Fruit fly (Drosophila melanogaster) whole organism, pupa: ENCODE measurements around the gene CG7542.

Experiments used
- CG10348 ChIP-seq: fragments of 200-800 bp; sonication (Bioruptor generic); IDR thresholded peaks from 2 replicates; pipeline ENCODE4 v1.3.6; 2022; ENCODE audit warnings: missing biosample characterization, missing genetic modification characterization
- CG13204 ChIP-seq: fragments of 200-800 bp; sonication (Bioruptor generic); optimal IDR thresholded peaks from 2 replicates; lab custom pipeline; 2018; ENCODE audit warnings: missing biosample characterization, mild to moderate bottlenecking, missing genetic modification characterization, moderate library complexity
- CG14655 ChIP-seq: fragments of 200-800 bp; sonication (Bioruptor generic); optimal IDR thresholded peaks from 3 replicates; lab custom pipeline; 2017; ENCODE audit warnings: mild to moderate bottlenecking, missing biosample characterization, missing genetic modification reagents, missing genetic modification characterization
- CG15710 ChIP-seq: fragments of 200-800 bp; sonication (Bioruptor generic); optimal IDR thresholded peaks from 2 replicates; lab custom pipeline; 2018; ENCODE audit warnings: missing biosample characterization, mild to moderate bottlenecking, missing genetic modification characterization, moderate library complexity
- CG17806 ChIP-seq: fragments of 200-800 bp; sonication (Bioruptor generic); optimal IDR thresholded peaks from 2 replicates; lab custom pipeline; 2018; ENCODE audit warnings: missing biosample characterization, mild to moderate bottlenecking, missing genetic modification characterization, moderate library complexity
- CG32121 ChIP-seq: fragments of 200-800 bp; sonication (Bioruptor generic); IDR thresholded peaks from 2 replicates; pipeline ENCODE4 v1.3.6; 2022; ENCODE audit warnings: missing biosample characterization, missing genetic modification characterization
- CG34367 ChIP-seq: fragments of 200-800 bp; sonication (Bioruptor generic); optimal IDR thresholded peaks from 2 replicates; lab custom pipeline; 2018; ENCODE audit warnings: missing biosample characterization, mild to moderate bottlenecking, missing genetic modification characterization
- CG4496 ChIP-seq: fragments of 200-800 bp; sonication (Bioruptor generic); IDR thresholded peaks from 3 replicates; pipeline ENCODE4 v1.3.6; 2022; ENCODE audit warnings: missing biosample characterization, missing genetic modification characterization
- CG8159 ChIP-seq: fragments of 200-800 bp; sonication (Bioruptor generic); optimal IDR thresholded peaks from 3 replicates; lab custom pipeline; 2018; ENCODE audit warnings: missing biosample characterization, mild to moderate bottlenecking, missing genetic modification characterization, moderate library complexity
- CG8301 ChIP-seq: fragments of 200-800 bp; sonication (Bioruptor generic); optimal IDR thresholded peaks from 2 replicates; lab custom pipeline; 2018; ENCODE audit warnings: missing biosample characterization, mild to moderate bottlenecking, missing genetic modification characterization
- CG9948 ChIP-seq: fragments of 200-800 bp; sonication (Bioruptor generic); optimal IDR thresholded peaks from 2 replicates; lab custom pipeline; 2018; ENCODE audit warnings: missing biosample characterization, mild to moderate bottlenecking, missing genetic modification characterization, moderate library complexity
- D1 ChIP-seq: fragments of 200-800 bp; sonication (Bioruptor generic); optimal IDR thresholded peaks from 2 replicates; lab custom pipeline; 2018; ENCODE audit warnings: missing biosample characterization, mild to moderate bottlenecking, missing genetic modification characterization, moderate library complexity
- EcR ChIP-seq: fragments of 200-800 bp; sonication (Bioruptor generic); optimal IDR thresholded peaks from 3 replicates; lab custom pipeline; 2019; ENCODE audit warnings: missing biosample characterization, missing genetic modification characterization, mild to moderate bottlenecking, moderate library complexity, missing genetic modification reagents
- Ets98B ChIP-seq: fragments of 200-800 bp; sonication (Bioruptor generic); IDR thresholded peaks from 2 replicates; pipeline ENCODE4 v1.3.6; 2022; ENCODE audit warnings: missing biosample characterization, missing genetic modification characterization
- Pif1A ChIP-seq: fragments of 200-800 bp; sonication (Bioruptor generic); optimal IDR thresholded peaks from 3 replicates; lab custom pipeline; 2016; ENCODE audit warnings: missing biosample characterization, missing genetic modification characterization
- Pif1B ChIP-seq: fragments of 200-800 bp; sonication (Bioruptor generic); optimal IDR thresholded peaks from 3 replicates; lab custom pipeline; 2016; ENCODE audit warnings: missing biosample characterization, missing genetic modification characterization
- Snoo ChIP-seq: fragments of 200-800 bp; sonication (Bioruptor generic); optimal IDR thresholded peaks from 3 replicates; lab custom pipeline; 2017; ENCODE audit warnings: missing biosample characterization, mild to moderate bottlenecking, missing genetic modification characterization, inconsistent platforms
- fd96Ca ChIP-seq: fragments of 200-800 bp; sonication (Bioruptor generic); IDR thresholded peaks from 3 replicates; pipeline ENCODE4 v1.3.6; 2022; ENCODE audit warnings: missing biosample characterization, missing genetic modification characterization
- rn ChIP-seq: fragments of 200-800 bp; sonication (Bioruptor generic); IDR thresholded peaks from 2 replicates; pipeline ENCODE4 v1.3.6; 2022; ENCODE audit warnings: missing biosample characterization, missing genetic modification characterization

CG7542 gene

dm6 chr3L:17506005-17506760 lies 43.4 kb upstream of the CG7542 start:
- TF ChIP-seq fd96Ca, result no peak
- peak; percentile 41 for TF ChIP-seq CG17806 (tag; lab: Kevin White, UChicago)
- TF ChIP-seq CG13204 (GFP tag; lab: Kevin White, UChicago), result no peak
- peak; percentile 57 for TF ChIP-seq CG8159 (tag; lab: Kevin White, UChicago)
- TF ChIP-seq Pif1A (GFP tag; lab: Kevin White, UChicago), result peak; percentile 37
- peak; percentile 21 for TF ChIP-seq CG15710 (tag; lab: Kevin White, UChicago)
- peak; percentile 38 for TF ChIP-seq D1 (tag; lab: Kevin White, UChicago)
- TF ChIP-seq CG32121 (GFP tag; lab: Robert Waterston, UW), result 0 out of 2 replicates have a peak, but pooled peaks have one; percentile 30
- peak; percentile 31 for TF ChIP-seq CG9948
- TF ChIP-seq CG10348, result no peak
- no peak for TF ChIP-seq Ets98B
- TF ChIP-seq Snoo (tag; lab: Kevin White, UChicago), result peak; percentile 42
- peak; percentile 36 for TF ChIP-seq CG8301 (tag; lab: Kevin White, UChicago)
- no peak for TF ChIP-seq EcR (GFP tag; lab: Kevin White, UChicago)
- peak; percentile 37; the same call in 1 of the 3 replicates for TF ChIP-seq CG4496
- TF ChIP-seq CG34367, result no peak
- TF ChIP-seq CG14655, result peak; percentile 69

dm6 chr3L:17506830-17507229 lies 42.8 kb upstream of the CG7542 start:
- TF ChIP-seq CG9948, result peak; percentile 14
- TF ChIP-seq CG8301 (tag; lab: Kevin White, UChicago), result peak; percentile 26
- peak; percentile 42 for TF ChIP-seq CG8159 (tag; lab: Kevin White, UChicago)
- no peak for TF ChIP-seq CG4496
- TF ChIP-seq CG32121 (GFP tag; lab: Robert Waterston, UW), result peak; percentile 22; the same call in 1 of the 2 replicates

DNA sequence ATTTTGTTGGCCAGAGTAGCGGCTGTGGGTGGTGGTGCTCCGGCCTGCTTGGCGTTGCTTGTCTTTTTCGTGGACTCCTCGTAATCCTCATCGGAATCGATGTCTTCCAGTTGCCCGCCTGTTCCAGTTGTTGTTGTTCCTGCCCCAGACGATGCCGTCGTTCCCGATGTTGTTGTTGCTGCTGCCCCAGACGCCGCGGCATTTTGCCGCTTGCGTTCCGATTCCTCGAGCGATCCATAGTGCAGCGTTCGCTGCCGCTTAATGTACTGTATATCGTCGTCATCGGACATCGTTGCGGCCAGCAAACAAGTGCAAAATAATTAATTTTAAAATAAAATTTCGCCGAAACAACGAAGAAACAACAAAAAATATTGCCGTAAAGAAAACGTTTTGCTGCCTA lies 36.1 kb upstream of the CG7542 start:
- TF ChIP-seq CG17806 (tag; lab: Kevin White, UChicago) (no peak), Pif1A (GFP tag; lab: Kevin White, UChicago) (no peak), CG8301 (tag; lab: Kevin White, UChicago) (no peak), CG14655 (no peak), CG10348 (no peak), CG34367 (no peak), fd96Ca (no peak), EcR (GFP tag; lab: Kevin White, UChicago) (no peak)

DNA sequence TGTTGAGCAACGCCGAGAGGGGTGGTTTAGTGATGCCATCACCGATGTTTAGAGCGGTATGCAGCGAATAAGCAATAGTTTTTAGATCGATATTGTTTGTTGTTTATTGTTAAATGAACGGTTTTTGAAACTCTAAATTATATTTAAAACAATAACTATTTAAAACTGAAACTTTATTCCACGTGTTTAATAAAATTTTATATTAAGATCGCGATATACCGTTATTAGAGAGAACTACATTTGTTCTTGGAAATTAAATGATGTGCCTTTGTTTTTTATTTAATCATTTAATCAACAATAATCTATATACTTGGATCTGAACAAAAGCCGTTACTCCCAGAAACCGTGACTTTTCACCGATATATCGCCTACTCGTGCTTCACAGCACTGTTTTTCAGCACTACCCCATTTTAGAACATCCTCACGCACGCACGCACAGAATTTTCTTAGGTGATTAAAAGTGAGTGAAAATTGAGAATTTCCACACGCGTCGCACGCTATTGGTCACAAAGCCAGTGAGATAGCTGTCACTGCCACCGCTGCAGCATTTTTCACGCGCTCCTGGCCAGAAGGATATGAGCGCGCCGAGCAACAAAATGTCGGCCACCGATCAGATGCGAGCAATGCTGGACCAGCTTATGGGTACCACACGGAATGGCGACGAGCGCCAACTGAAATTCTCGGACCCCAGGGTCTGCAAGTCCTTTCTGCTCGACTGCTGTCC lies 35.6 kb upstream of the CG7542 start, which contains the start of the genes U4-U6-60K and CG7564:
Gene U4-U6-60K, minus strand, starts transcription at position 20 of the 724 bp plus-strand sequence.
Gene CG7564, plus strand, starts transcription at position 406 of the 724 bp plus-strand sequence.
- TF ChIP-seq CG4496, result no peak
- 0 out of 2 replicates have a peak, but pooled peaks have one; percentile 19 for TF ChIP-seq Ets98B
- no peak for TF ChIP-seq CG14655
- TF ChIP-seq CG9948, result peak; percentile 31
- peak; percentile 44 for TF ChIP-seq CG15710 (tag; lab: Kevin White, UChicago)
- peak; percentile 26 for TF ChIP-seq CG34367
- TF ChIP-seq CG10348, result no peak
- TF ChIP-seq Snoo (tag; lab: Kevin White, UChicago), result peak; percentile 54
- TF ChIP-seq rn (GFP tag; lab: Robert Waterston, UW), result no peak
- peak; percentile 11 for TF ChIP-seq Pif1B (GFP tag; lab: Kevin White, UChicago)
- peak; percentile 46 for TF ChIP-seq CG8159 (tag; lab: Kevin White, UChicago)
- no peak for TF ChIP-seq EcR (GFP tag; lab: Kevin White, UChicago)

dm6 chr3L:17529511-17530194 lies 20.0 kb upstream of the CG7542 start, which contains the start of the genes Edc3 and Nedd4:
TSS of gene Edc3 (minus strand) at chr3L:17529861.
TSS of gene Nedd4 (plus strand) at chr3L:17530081.
- TF ChIP-seq Pif1B (GFP tag; lab: Kevin White, UChicago) (no peak), Pif1A (GFP tag; lab: Kevin White, UChicago) (no peak), EcR (GFP tag; lab: Kevin White, UChicago) (no peak), D1 (tag; lab: Kevin White, UChicago) (no peak), CG8301 (tag; lab: Kevin White, UChicago) (no peak), CG14655 (no peak), CG17806 (tag; lab: Kevin White, UChicago) (no peak), CG32121 (GFP tag; lab: Robert Waterston, UW) (no peak), CG10348 (no peak), CG34367 (no peak), rn (GFP tag; lab: Robert Waterston, UW) (no peak), CG8159 (tag; lab: Kevin White, UChicago) (no peak)
